Worm (Caenorhabditis elegans) whole organism, young adult: Measurements from ENCODE around the gene rbm-25.

Experiments used
- B0336.3 ChIP-seq: fragments of 200-800 bp; sonication (Bioruptor generic); IDR thresholded peaks from 2 replicates; pipeline ENCODE4 v1.3.6; 2022; ENCODE audit warnings: missing genetic modification characterization, missing compliant biosample characterization
- D2030.7 ChIP-seq: fragments of 200-800 bp; sonication (Bioruptor generic); IDR thresholded peaks from 2 replicates; pipeline ENCODE4 v1.3.6; 2022; ENCODE audit warnings: missing genetic modification reagents, missing genetic modification characterization, missing compliant biosample characterization
- F22D6.2 ChIP-seq: sonication (generic microtip); optimal IDR thresholded peaks from 2 replicates; lab custom pipeline; 2016; ENCODE audit warnings: mild to moderate bottlenecking, missing genetic modification characterization, missing compliant biosample characterization
- F49E8.2 ChIP-seq: sonication (generic microtip); optimal IDR thresholded peaks from 3 replicates; lab custom pipeline; 2017; ENCODE audit warnings: missing genetic modification characterization, mild to moderate bottlenecking, missing compliant biosample characterization, antibody characterized with exemption, moderate library complexity; ENCODE audit not compliant: insufficient read depth
- K11D2.4 ChIP-seq: fragments of 200-800 bp; sonication (Bioruptor generic); IDR thresholded peaks from 2 replicates; pipeline ENCODE4 v1.3.6; 2022; ENCODE audit warnings: missing genetic modification reagents, missing genetic modification characterization, missing compliant biosample characterization
- K12H6.12 ChIP-seq: fragments of 200-800 bp; sonication (Bioruptor generic); optimal IDR thresholded peaks from 2 replicates; lab custom pipeline; 2018; ENCODE audit warnings: mild to moderate bottlenecking, missing genetic modification characterization, missing compliant biosample characterization
- aptf-3 ChIP-seq: fragments of 200-800 bp; sonication (Bioruptor generic); IDR thresholded peaks from 2 replicates; pipeline ENCODE4 v1.3.6; 2022; ENCODE audit warnings: missing genetic modification characterization, missing compliant biosample characterization
- atf-7 ChIP-seq: sonication (generic microtip); optimal IDR thresholded peaks from 2 replicates; lab custom pipeline; 2017; ENCODE audit warnings: mild to moderate bottlenecking, missing genetic modification characterization, missing compliant biosample characterization
- attf-5 ChIP-seq: fragments of 200-800 bp; sonication (Bioruptor generic); optimal IDR thresholded peaks from 2 replicates; lab custom pipeline; 2018; ENCODE audit warnings: mild to moderate bottlenecking, missing genetic modification characterization, missing compliant biosample characterization
- attf-6 ChIP-seq: fragments of 200-800 bp; sonication (Bioruptor generic); IDR thresholded peaks from 2 replicates; pipeline ENCODE4 v1.3.6; 2022; ENCODE audit warnings: missing genetic modification reagents, missing genetic modification characterization, missing compliant biosample characterization
- bed-2 ChIP-seq: fragments of 200-800 bp; sonication (Bioruptor generic); IDR thresholded peaks from 2 replicates; pipeline ENCODE4 v1.3.6; 2022; ENCODE audit warnings: missing genetic modification reagents, missing genetic modification characterization, missing compliant biosample characterization
- ceh-58 ChIP-seq: fragments of 200-800 bp; sonication (Bioruptor generic); IDR thresholded peaks from 2 replicates; pipeline ENCODE4 v1.3.6; 2022; ENCODE audit warnings: missing genetic modification characterization, missing compliant biosample characterization
- dpff-1 ChIP-seq: sonication (generic microtip); optimal IDR thresholded peaks from 2 replicates; lab custom pipeline; 2017; ENCODE audit warnings: mild to moderate bottlenecking, missing genetic modification characterization, missing compliant biosample characterization
- egl-44 ChIP-seq: fragments of 200-800 bp; sonication (Bioruptor generic); IDR thresholded peaks from 2 replicates; pipeline ENCODE4 v1.3.6; 2022; ENCODE audit warnings: missing genetic modification reagents, missing genetic modification characterization, missing compliant biosample characterization
- ekl-4 ChIP-seq: fragments of 200-800 bp; sonication (Bioruptor generic); IDR thresholded peaks from 2 replicates; pipeline ENCODE4 v1.3.6; 2022; ENCODE audit warnings: missing genetic modification reagents, missing genetic modification characterization, missing compliant biosample characterization
- fkh-3 ChIP-seq: sonication (generic microtip); optimal IDR thresholded peaks from 2 replicates; lab custom pipeline; 2016; ENCODE audit warnings: mild to moderate bottlenecking, missing genetic modification characterization, missing compliant biosample characterization
- gei-17 ChIP-seq: fragments of 200-800 bp; sonication (Bioruptor generic); optimal IDR thresholded peaks from 2 replicates; lab custom pipeline; 2018; ENCODE audit warnings: mild to moderate bottlenecking, missing genetic modification characterization, missing compliant biosample characterization
- hlh-12 ChIP-seq: sonication (generic microtip); optimal IDR thresholded peaks from 2 replicates; lab custom pipeline; 2016; ENCODE audit warnings: missing genetic modification characterization, missing compliant biosample characterization
- let-526 ChIP-seq: fragments of 200-800 bp; sonication (Bioruptor generic); IDR thresholded peaks from 2 replicates; pipeline ENCODE4 v1.3.6; 2022; ENCODE audit warnings: missing genetic modification reagents, missing genetic modification characterization, missing compliant biosample characterization
- lsy-27 ChIP-seq: sonication (generic microtip); optimal IDR thresholded peaks from 2 replicates; lab custom pipeline; 2017; ENCODE audit warnings: missing genetic modification characterization, mild to moderate bottlenecking, missing compliant biosample characterization, antibody characterized with exemption, missing genotype, borderline replicate concordance; ENCODE audit not compliant: insufficient read depth
- mel-28 ChIP-seq: sonication (generic microtip); optimal IDR thresholded peaks from 2 replicates; lab custom pipeline; 2016; ENCODE audit warnings: borderline replicate concordance, mild to moderate bottlenecking, missing genetic modification characterization, missing compliant biosample characterization
- nhr-27 ChIP-seq: fragments of 200-800 bp; sonication (Bioruptor generic); optimal IDR thresholded peaks from 2 replicates; lab custom pipeline; 2018; ENCODE audit warnings: mild to moderate bottlenecking, missing genetic modification characterization, moderate library complexity, missing compliant biosample characterization
- nhr-80 ChIP-seq: sonication (generic microtip); optimal IDR thresholded peaks from 2 replicates; lab custom pipeline; 2016; ENCODE audit warnings: missing genetic modification characterization, missing compliant biosample characterization
- pbrm-1 ChIP-seq: fragments of 200-800 bp; sonication (Bioruptor generic); IDR thresholded peaks from 2 replicates; pipeline ENCODE4 v1.3.6; 2022; ENCODE audit warnings: missing genetic modification reagents, missing genetic modification characterization, missing compliant biosample characterization
- pha-4 ChIP-seq: fragments of 150-350 bp; sonication (generic microtip); optimal IDR thresholded peaks from 2 replicates; lab custom pipeline; 2014; ENCODE audit warnings: missing biosample characterization, missing genetic modification reagents, missing genetic modification characterization
- snpc-1.3 ChIP-seq: sonication (generic microtip); optimal IDR thresholded peaks from 2 replicates; lab custom pipeline; 2017; ENCODE audit warnings: missing genetic modification characterization, mild to moderate bottlenecking, missing compliant biosample characterization, antibody characterized with exemption, moderate library complexity, missing genotype, missing genetic modification reagents; ENCODE audit not compliant: insufficient read depth
- snpc-4 ChIP-seq, 5 experiments: fragments of 150-350 bp in 1 of 5; sonication (generic microtip) in 4 of 5; optimal IDR thresholded peaks; 2 replicates each; lab custom pipeline; 2014 to 2018; ENCODE audit warnings: missing genetic modification characterization in 5 of 5, missing biosample characterization in 3 of 5, antibody characterized with exemption in 2 of 5, mild to moderate bottlenecking in 2 of 5, missing compliant biosample characterization in 2 of 5, missing genotype in 2 of 5, moderate library complexity in 2 of 5, missing genetic modification reagents in 1 of 5

rbm-25 gene

DNA sequence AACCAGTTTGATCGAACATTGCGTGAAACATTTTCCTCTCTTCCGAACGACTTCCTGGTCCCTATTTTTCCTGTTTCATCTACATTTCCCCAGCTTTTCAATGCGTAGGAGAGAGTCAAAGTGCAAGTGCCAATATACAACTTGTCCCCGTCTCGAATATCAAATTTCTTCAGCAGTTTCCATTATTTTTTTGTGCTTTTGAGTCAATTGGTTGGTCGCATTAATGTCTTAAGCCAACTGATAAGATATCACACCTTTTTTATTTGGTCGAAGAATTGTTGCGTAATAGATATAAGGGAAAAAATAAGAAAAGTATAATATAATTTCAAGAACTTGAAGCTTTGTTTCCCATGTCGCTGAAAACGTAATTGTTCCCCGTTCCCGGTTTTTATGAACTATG is 34.4 kb downstream of the rbm-25 start:
- peak; percentile 65 for TF ChIP-seq nhr-80 (tag; lab: Kevin White, UChicago)
- TF ChIP-seq pbrm-1 (GFP tag; lab: Robert Waterston, UW): no peak

- TF ChIP-seq nhr-80 (tag; lab: Kevin White, UChicago): peak; percentile 7
- TF ChIP-seq K11D2.4 (GFP tag; lab: Robert Waterston, UW): no peak
- no peak for TF ChIP-seq hlh-12
- no peak for TF ChIP-seq let-526 (GFP tag; lab: Robert Waterston, UW)
Observed at ce11 chrV:12533635-12534150, 35.7 kb downstream of the rbm-25 start.

ce11 chrV:12534941-12535340 is 36.9 kb downstream of the rbm-25 start:
- TF ChIP-seq fkh-3 (tag; lab: Kevin White, UChicago): no peak
- TF ChIP-seq attf-5 (GFP tag; lab: Kevin White, UChicago): no peak
- no peak for TF ChIP-seq lsy-27 (tag; lab: Kevin White, UChicago)
- no peak for TF ChIP-seq F22D6.2
- TF ChIP-seq attf-6: no peak
- TF ChIP-seq nhr-27 (tag; lab: Kevin White, UChicago): no peak
- TF ChIP-seq snpc-1.3 (tag; lab: Kevin White, UChicago): no peak
- TF ChIP-seq gei-17 (GFP tag; lab: Kevin White, UChicago): no peak

DNA sequence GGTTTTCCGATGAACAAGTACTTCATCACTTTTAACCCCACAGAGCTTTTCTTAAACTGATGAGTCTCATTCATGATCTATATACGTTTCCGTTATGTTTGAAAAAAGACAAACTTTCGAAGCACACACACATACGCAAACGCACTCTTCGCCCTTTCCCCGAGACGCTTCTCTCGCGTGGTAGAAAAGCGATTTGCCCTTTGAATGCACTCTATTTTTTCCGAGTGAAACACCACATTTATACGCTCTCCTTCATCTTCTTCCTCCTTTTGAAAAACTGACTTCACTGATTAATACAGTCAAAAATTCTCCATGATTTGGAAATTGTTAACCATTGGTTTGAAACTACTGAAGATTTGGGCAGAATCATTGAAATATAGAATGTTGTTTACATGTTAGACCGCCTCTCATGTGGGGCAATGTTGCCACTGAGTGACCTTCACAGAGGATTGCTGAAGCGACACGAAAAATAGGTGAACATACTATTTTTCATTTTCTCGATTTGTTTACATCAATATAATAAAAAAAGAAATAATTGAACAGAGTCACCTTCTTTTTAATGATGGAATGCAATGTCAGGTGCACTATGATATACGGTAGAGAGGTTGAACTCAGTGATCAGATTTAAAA is 38.5 kb downstream of the rbm-25 start:
- TF ChIP-seq let-526 (GFP tag; lab: Robert Waterston, UW): no peak
- no peak for TF ChIP-seq aptf-3

DNA sequence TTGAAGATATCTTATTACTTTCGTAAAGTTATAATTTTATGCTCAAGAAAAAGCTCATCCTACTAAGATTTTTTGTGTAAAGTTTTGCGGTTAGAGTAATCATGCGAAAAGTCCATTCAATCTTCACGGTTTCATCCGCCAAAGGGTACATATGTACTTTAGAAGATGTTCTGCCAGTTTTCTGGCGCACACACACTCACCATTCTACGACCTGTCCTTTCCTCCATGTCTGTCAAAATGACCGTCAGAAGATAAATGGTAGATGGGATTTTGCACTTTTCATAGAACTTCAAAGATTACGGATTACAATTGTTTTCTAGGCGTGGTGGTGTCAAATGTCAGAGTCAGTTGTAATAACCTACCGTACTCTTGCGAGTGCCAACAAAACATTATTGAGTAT is 39.5 kb downstream of the rbm-25 start:
- TF ChIP-seq snpc-4 (GFP tag; optimal IDR thresholded peaks at IDR 0.05; lab: Kevin White, UChicago) (no peak), snpc-4 (tag; optimal IDR thresholded peaks at IDR 0.05; lab: Kevin White, UChicago) (no peak), egl-44 (GFP tag; lab: Robert Waterston, UW) (no peak), ekl-4 (GFP tag; lab: Robert Waterston, UW) (no peak), ceh-58 (no peak), K11D2.4 (GFP tag; lab: Robert Waterston, UW) (no peak), bed-2 (GFP tag; lab: Robert Waterston, UW) (no peak), K12H6.12 (no peak), hlh-12 (no peak), dpff-1 (no peak), atf-7 (tag; lab: Kevin White, UChicago) (no peak), F49E8.2 (tag; lab: Kevin White, UChicago) (no peak)

ce11 chrV:12538984-12539852 is 41.2 kb downstream of the rbm-25 start:
- TF ChIP-seq mel-28 (tag; lab: Kevin White, UChicago): no peak
- no peak for TF ChIP-seq B0336.3
- TF ChIP-seq D2030.7: no peak
- TF ChIP-seq pha-4 (tag; lab: Kevin White, UChicago): no peak
- no peak for TF ChIP-seq snpc-1.3 (tag; lab: Kevin White, UChicago)
